Fruit fly (Drosophila melanogaster): Measurements from ENCODE around the gene Cbp80.

Gene Cbp80

dm6 chrX:4679813-4680381 is 30.1 kb downstream of the Cbp80 start:
- TF ChIP-seq TFAM (GFP tag; optimal IDR thresholded peaks at IDR 0.05) (no peak), nerfin-2 (GFP tag; IDR thresholded peaks at IDR 0.05; ENCODE audit: partially characterized antibody) (no peak), Ada2b (GFP tag; IDR thresholded peaks at IDR 0.05) (no peak; the same call in 1 of the 2 replicates), Dp (GFP tag; optimal IDR thresholded peaks at IDR 0.05) (no peak), CG6175 (GFP tag; IDR thresholded peaks at IDR 0.05) (no peak), Adf1 (GFP tag; IDR thresholded peaks at IDR 0.05) (no peak), CG15011 (GFP tag; optimal IDR thresholded peaks at IDR 0.05) (peak; percentile 28), CG2712 (tag; optimal IDR thresholded peaks at IDR 0.05) (peak; percentile 51), CG4282 (GFP tag; optimal IDR thresholded peaks at IDR 0.05) (no peak), CG17361 (GFP tag; IDR thresholded peaks at IDR 0.05) (peak; percentile 64), CG2129 (GFP tag; IDR thresholded peaks at IDR 0.05; ENCODE audit: partially characterized antibody) (no peak), disco-r (GFP tag; optimal IDR thresholded peaks at IDR 0.05) (peak; percentile 9), CG14710 (tag; optimal IDR thresholded peaks at IDR 0.05) (peak; percentile 48), abd-A (tag; optimal IDR thresholded peaks at IDR 0.05) (no peak), CG7271 (tag; optimal IDR thresholded peaks at IDR 0.05) (no peak), hth (optimal IDR thresholded peaks at IDR 0.05) (no peak), CG9817 (tag; optimal IDR thresholded peaks at IDR 0.05) (peak; percentile 26), trh (GFP tag; optimal IDR thresholded peaks at IDR 0.05) (peak; percentile 24), CG11456 (GFP tag; IDR thresholded peaks at IDR 0.05) (0 out of 3 replicates have a peak, but pooled peaks have one; percentile 44), MESR4 (GFP tag; optimal IDR thresholded peaks at IDR 0.05) (no peak), Neu2 (GFP tag; optimal IDR thresholded peaks at IDR 0.05; ENCODE audit: borderline replicate concordance) (no peak), tll (GFP tag; optimal IDR thresholded peaks at IDR 0.05) (no peak), CG31441 (GFP tag; IDR thresholded peaks at IDR 0.05) (peak; percentile 55; the same call in 1 of the 2 replicates), crp (GFP tag; optimal IDR thresholded peaks at IDR 0.05) (peak in 1 of 2 experiments; percentile 44), CG8290 (GFP tag; optimal IDR thresholded peaks at IDR 0.05) (peak; percentile 23), CG8290 (tag; optimal IDR thresholded peaks at IDR 0.05) (no peak), Sox102F (GFP tag; optimal IDR thresholded peaks at IDR 0.05) (peak; percentile 64), ac (GFP tag; optimal IDR thresholded peaks at IDR 0.05) (no peak), Scr (GFP tag; IDR thresholded peaks at IDR 0.05; ENCODE audit: partially characterized antibody) (no peak), pum (GFP tag; optimal IDR thresholded peaks at IDR 0.05) (peak; percentile 14), CG8924 (tag; optimal IDR thresholded peaks at IDR 0.05) (peak; percentile 57), cato (GFP tag; optimal IDR thresholded peaks at IDR 0.05; ENCODE audit: borderline replicate concordance) (peak; percentile 39), Xrp1 (GFP tag; IDR thresholded peaks at IDR 0.05) (peak; percentile 69), CG12769 (tag; optimal IDR thresholded peaks at IDR 0.05) (no peak), Pdp1 (GFP tag; optimal IDR thresholded peaks at IDR 0.05) (peak; percentile 11 to 31), Side (GFP tag; optimal IDR thresholded peaks at IDR 0.05) (peak; percentile 36), HmgD (GFP tag; optimal IDR thresholded peaks at IDR 0.05) (no peak), vfl (GFP tag; optimal IDR thresholded peaks at IDR 0.05) (peak; percentile 20), HLHmδ (GFP tag; optimal IDR thresholded peaks at IDR 0.05) (no peak), BtbVII (GFP tag; optimal IDR thresholded peaks at IDR 0.05) (peak; percentile 35), bcd (GFP tag; optimal IDR thresholded peaks at IDR 0.05) (peak; percentile 32), CG17912 (GFP tag; optimal IDR thresholded peaks at IDR 0.05) (no peak), otp (GFP tag; IDR thresholded peaks at IDR 0.05) (peak; percentile 60; the same call in 1 of the 3 replicates), gro (GFP tag; optimal IDR thresholded peaks at IDR 0.05) (peak; percentile 24), CG3407 (GFP tag; optimal IDR thresholded peaks at IDR 0.05) (peak; percentile 1), wor (GFP tag; IDR thresholded peaks at IDR 0.05) (no peak), Max (GFP tag; optimal IDR thresholded peaks at IDR 0.05) (peak; percentile 35), luna (GFP tag; optimal IDR thresholded peaks at IDR 0.05) (no peak), Chrac-16 (GFP tag; optimal IDR thresholded peaks at IDR 0.05) (peak; percentile 59), CG32532 (GFP tag; IDR thresholded peaks at IDR 0.05) (peak; percentile 72)
